Fruit fly (Drosophila melanogaster) whole organism, embryonic: Measurements from ENCODE around the gene Ada1-1.

Source experiments
- B-H1 ChIP-seq: fragments of 200-800 bp; sonication (Bioruptor generic); IDR thresholded peaks from 3 replicates; pipeline ENCODE4 v1.3.6; 2022; ENCODE audit warnings: missing biosample characterization, missing genetic modification characterization
- CG10321 ChIP-seq: fragments of 200-800 bp; sonication (Bioruptor generic); IDR thresholded peaks from 2 replicates; pipeline ENCODE4 v1.3.6; 2022; ENCODE audit warnings: missing biosample characterization, missing genetic modification characterization
- CG11398 ChIP-seq: fragments of 200-800 bp; sonication (Bioruptor generic); optimal IDR thresholded peaks from 2 replicates; lab custom pipeline; 2016; ENCODE audit warnings: missing biosample characterization, missing genetic modification characterization
- CG12155 ChIP-seq: fragments of 200-800 bp; sonication (Bioruptor generic); optimal IDR thresholded peaks from 3 replicates; lab custom pipeline; 2016; ENCODE audit warnings: missing biosample characterization, missing genetic modification characterization
- CG12769 ChIP-seq: fragments of 200-800 bp; sonication (Bioruptor generic); optimal IDR thresholded peaks from 2 replicates; lab custom pipeline; 2019; ENCODE audit warnings: missing biosample characterization, mild to moderate bottlenecking, missing genetic modification characterization, moderate library complexity
- CG15514 ChIP-seq: fragments of 200-800 bp; sonication (Bioruptor generic); optimal IDR thresholded peaks from 3 replicates; lab custom pipeline; 2017; ENCODE audit warnings: missing biosample characterization, missing genetic modification characterization, mild to moderate bottlenecking, moderate library complexity, missing genetic modification reagents
- CG18262 ChIP-seq: fragments of 200-800 bp; optimal IDR thresholded peaks from 3 replicates; lab custom pipeline; 2019; ENCODE audit warnings: missing biosample characterization, mild to moderate bottlenecking, missing genetic modification characterization, moderate library complexity
- CG2678 ChIP-seq: fragments of 200-800 bp; sonication (Bioruptor generic); optimal IDR thresholded peaks from 3 replicates; lab custom pipeline; 2019; ENCODE audit warnings: missing biosample characterization, mild to moderate bottlenecking, missing genetic modification characterization, moderate library complexity
- CG34376 ChIP-seq: fragments of 200-800 bp; sonication (Bioruptor generic); optimal IDR thresholded peaks from 2 replicates; lab custom pipeline; 2018; ENCODE audit warnings: missing biosample characterization, mild to moderate bottlenecking, missing genetic modification characterization
- CG42726 ChIP-seq: fragments of 200-800 bp; sonication (Bioruptor generic); IDR thresholded peaks from 2 replicates; pipeline ENCODE4 v1.3.6; 2022; ENCODE audit warnings: missing biosample characterization, missing genetic modification characterization; ENCODE audit not compliant: partially characterized antibody
- CG4424 ChIP-seq: fragments of 200-800 bp; sonication (Bioruptor generic); optimal IDR thresholded peaks from 3 replicates; lab custom pipeline; 2016; ENCODE audit warnings: missing biosample characterization, missing genetic modification characterization
- CG4854 ChIP-seq: fragments of 200-800 bp; sonication (Bioruptor generic); optimal IDR thresholded peaks from 2 replicates; lab custom pipeline; 2016; ENCODE audit warnings: missing biosample characterization, missing genetic modification characterization, inconsistent platforms
- CG6854 ChIP-seq: fragments of 200-800 bp; sonication (Bioruptor generic); optimal IDR thresholded peaks from 3 replicates; lab custom pipeline; 2017; ENCODE audit warnings: missing biosample characterization, mild to moderate bottlenecking, missing genetic modification characterization
- CG8290 ChIP-seq, 3 experiments: fragments of 200-800 bp; sonication (Bioruptor generic); optimal IDR thresholded peaks; 2 replicates each; lab custom pipeline; 2016 to 2019; ENCODE audit warnings: missing biosample characterization in 3 of 3, missing genetic modification characterization in 3 of 3, mild to moderate bottlenecking in 2 of 3, moderate library complexity in 1 of 3
- CG9727 ChIP-seq: fragments of 200-800 bp; sonication (Bioruptor generic); optimal IDR thresholded peaks from 3 replicates; lab custom pipeline; 2017; ENCODE audit warnings: missing biosample characterization, mild to moderate bottlenecking, missing genetic modification characterization
- CkIIα-i1 ChIP-seq: fragments of 200-800 bp; sonication (Bioruptor generic); IDR thresholded peaks from 2 replicates; pipeline ENCODE4 v1.3.6; 2022; ENCODE audit warnings: missing biosample characterization, missing genetic modification characterization
- Deaf1 ChIP-seq: fragments of 200-800 bp; optimal IDR thresholded peaks from 3 replicates; lab custom pipeline; 2019; ENCODE audit warnings: missing biosample characterization, mild to moderate bottlenecking, missing genetic modification characterization, moderate library complexity
- Dip2 ChIP-seq: fragments of 200-800 bp; sonication (Bioruptor generic); IDR thresholded peaks from 2 replicates; pipeline ENCODE4 v1.3.6; 2022; ENCODE audit warnings: missing biosample characterization, missing genetic modification characterization
- Eip74EF ChIP-seq, 2 experiments: fragments of 200-800 bp in 1 of 2; fragments of >200 bp in 1 of 2; sonication (Bioruptor generic) in 1 of 2; optimal IDR thresholded peaks; 2 replicates each; lab custom pipeline; 2017 to 2019; ENCODE audit warnings: missing biosample characterization in 2 of 2, missing genetic modification characterization in 2 of 2, mild to moderate bottlenecking in 1 of 2, moderate library complexity in 1 of 2
- H2.0 ChIP-seq: fragments of 200-800 bp; sonication (Bioruptor generic); IDR thresholded peaks from 2 replicates; pipeline ENCODE4 v1.3.6; 2022; ENCODE audit warnings: missing biosample characterization, missing genetic modification characterization
- Hey ChIP-seq: fragments of 200-800 bp; sonication (Bioruptor generic); optimal IDR thresholded peaks from 3 replicates; lab custom pipeline; 2018; ENCODE audit warnings: missing biosample characterization, mild to moderate bottlenecking, missing genetic modification characterization
- Med ChIP-seq: fragments of 200-800 bp; sonication (Bioruptor generic); peaks from one replicate; lab custom pipeline; 2016; ENCODE audit warnings: missing biosample characterization, missing genetic modification characterization, mild to moderate bottlenecking, inconsistent platforms, moderate library complexity
- Neu2 ChIP-seq: fragments of 200-800 bp; sonication (Bioruptor generic); optimal IDR thresholded peaks from 3 replicates; lab custom pipeline; 2016; ENCODE audit warnings: missing biosample characterization, missing genetic modification characterization, borderline replicate concordance
- Pdp1 ChIP-seq, 2 experiments: fragments of 200-800 bp; sonication (Bioruptor generic); optimal IDR thresholded peaks; 3 replicates each; lab custom pipeline; 2016; ENCODE audit warnings: missing biosample characterization in 2 of 2, missing genetic modification characterization in 2 of 2, mild to moderate bottlenecking in 1 of 2, moderate library complexity in 1 of 2
- Sry-δ ChIP-seq: fragments of 200-800 bp; sonication (Bioruptor generic); optimal IDR thresholded peaks from 2 replicates; lab custom pipeline; 2016; ENCODE audit warnings: missing biosample characterization, missing genetic modification characterization
- Vsx1 ChIP-seq: fragments of 200-800 bp; sonication (Bioruptor generic); optimal IDR thresholded peaks from 2 replicates; lab custom pipeline; 2017; ENCODE audit warnings: missing biosample characterization, mild to moderate bottlenecking, missing genetic modification characterization, missing genetic modification reagents
- ara ChIP-seq: fragments of 200-800 bp; sonication (Bioruptor generic); IDR thresholded peaks from 2 replicates; pipeline ENCODE4 v1.3.6; 2022; ENCODE audit warnings: missing biosample characterization, missing genetic modification characterization
- ato ChIP-seq: fragments of 200-800 bp; sonication (Bioruptor generic); IDR thresholded peaks from 2 replicates; pipeline ENCODE4 v1.3.6; 2022; ENCODE audit warnings: missing biosample characterization, missing genetic modification characterization; ENCODE audit not compliant: partially characterized antibody
- chinmo ChIP-seq: fragments of 200-800 bp; sonication (Bioruptor generic); IDR thresholded peaks from 4 replicates; pipeline ENCODE4 v1.3.6; 2022; ENCODE audit warnings: missing biosample characterization, missing genetic modification characterization; ENCODE audit not compliant: partially characterized antibody
- crol ChIP-seq: fragments of 200-800 bp; sonication (Bioruptor generic); IDR thresholded peaks from 2 replicates; pipeline ENCODE4 v1.3.6; 2022; ENCODE audit warnings: missing biosample characterization, missing genetic modification characterization
- exex ChIP-seq: fragments of 200-800 bp; sonication (Bioruptor generic); optimal IDR thresholded peaks from 4 replicates; lab custom pipeline; 2018; ENCODE audit warnings: missing biosample characterization, mild to moderate bottlenecking, missing genetic modification characterization, moderate library complexity
- eyg ChIP-seq: fragments of 200-800 bp; sonication (Bioruptor generic); optimal IDR thresholded peaks from 3 replicates; lab custom pipeline; 2016; ENCODE audit warnings: missing biosample characterization, missing genetic modification characterization
- grau ChIP-seq: fragments of 200-800 bp; optimal IDR thresholded peaks from 3 replicates; lab custom pipeline; 2019; ENCODE audit warnings: missing biosample characterization, mild to moderate bottlenecking, missing genetic modification characterization, moderate library complexity
- grn ChIP-seq: fragments of 200-800 bp; sonication (Bioruptor generic); optimal IDR thresholded peaks from 3 replicates; lab custom pipeline; 2017; ENCODE audit warnings: missing biosample characterization, missing genetic modification characterization
- kni ChIP-seq: fragments of 200-800 bp; sonication (Bioruptor generic); optimal IDR thresholded peaks from 3 replicates; lab custom pipeline; 2017; ENCODE audit warnings: mild to moderate bottlenecking, missing biosample characterization, missing genetic modification reagents, missing genetic modification characterization
- mirr ChIP-seq: fragments of 200-800 bp; sonication (Bioruptor generic); optimal IDR thresholded peaks from 3 replicates; lab custom pipeline; 2018; ENCODE audit warnings: missing biosample characterization, mild to moderate bottlenecking, missing genetic modification characterization
- sd ChIP-seq: fragments of 200-800 bp; sonication (Bioruptor generic); optimal IDR thresholded peaks from 3 replicates; lab custom pipeline; 2018; ENCODE audit warnings: missing biosample characterization, mild to moderate bottlenecking, missing genetic modification characterization, moderate library complexity
- sens ChIP-seq: fragments of 200-800 bp; sonication (Bioruptor generic); peaks from one replicate; lab custom pipeline; 2016; ENCODE audit warnings: missing biosample characterization, missing genetic modification characterization
- seq ChIP-seq: fragments of 200-800 bp; sonication (Bioruptor generic); IDR thresholded peaks from 2 replicates; pipeline ENCODE4 v1.3.6; 2022; ENCODE audit warnings: missing biosample characterization, missing genetic modification characterization
- sisA ChIP-seq: fragments of 200-800 bp; sonication (Bioruptor generic); IDR thresholded peaks from 2 replicates; pipeline ENCODE4 v1.3.6; 2022; ENCODE audit warnings: missing biosample characterization, missing genetic modification characterization
- sug ChIP-seq: fragments of 200-800 bp; optimal IDR thresholded peaks from 2 replicates; lab custom pipeline; 2019; ENCODE audit warnings: missing biosample characterization, mild to moderate bottlenecking, missing genetic modification characterization, moderate library complexity
- tna ChIP-seq: fragments of 200-800 bp; sonication (Bioruptor generic); IDR thresholded peaks from 2 replicates; pipeline ENCODE4 v1.3.6; 2022; ENCODE audit warnings: missing biosample characterization, missing genetic modification characterization; ENCODE audit not compliant: partially characterized antibody
- unpg ChIP-seq: fragments of 200-800 bp; sonication (Bioruptor generic); optimal IDR thresholded peaks from 3 replicates; lab custom pipeline; 2018; ENCODE audit warnings: missing biosample characterization, mild to moderate bottlenecking, missing genetic modification characterization, moderate library complexity

Ada1-1 gene

dm6 chr2L:12028808-12029207 is 32.2 kb downstream of the Ada1-1 start:
- no peak for TF ChIP-seq CG12155 (GFP tag; lab: Kevin White, UChicago)
- no peak for TF ChIP-seq B-H1 (GFP tag; lab: Robert Waterston, UW)
- TF ChIP-seq Neu2 = peak; percentile 30
- no peak for TF ChIP-seq eyg (GFP tag; lab: Kevin White, UChicago)
- TF ChIP-seq mirr (GFP tag; lab: Kevin White, UChicago) = no peak
- TF ChIP-seq Dip2 = no peak
- no peak for TF ChIP-seq CG11398
- TF ChIP-seq exex (tag; lab: Kevin White, UChicago) = peak; percentile 69
- no peak for TF ChIP-seq CkIIα-i1 (GFP tag; lab: Robert Waterston, UW)
- TF ChIP-seq seq (GFP tag; lab: Robert Waterston, UW) = no peak
- no peak for TF ChIP-seq CG42726 (GFP tag; lab: Robert Waterston, UW)
- peak in 1 of 2 experiments; percentile 69 for TF ChIP-seq Eip74EF (GFP tag; optimal IDR thresholded peaks at IDR 0.05; lab: Kevin White, UChicago)
- 0 out of 2 replicates have a peak, but pooled peaks have one; percentile 22 for TF ChIP-seq crol
- no peak for TF ChIP-seq CG9727 (GFP tag; lab: Kevin White, UChicago)
- no peak for TF ChIP-seq unpg (GFP tag; lab: Kevin White, UChicago)
- no peak for TF ChIP-seq CG4424 (GFP tag; lab: Kevin White, UChicago)
- TF ChIP-seq sisA = no peak
- TF ChIP-seq CG2678 (tag; lab: Kevin White, UChicago) = no peak
- TF ChIP-seq H2.0 = no peak
- TF ChIP-seq CG8290 (GFP tag; optimal IDR thresholded peaks at IDR 0.05; lab: Kevin White, UChicago) = no peak
- peak in 1 of 2 experiments; percentile 14 for TF ChIP-seq CG8290 (tag; optimal IDR thresholded peaks at IDR 0.05; lab: Kevin White, UChicago)
- TF ChIP-seq Pdp1 (GFP tag; optimal IDR thresholded peaks at IDR 0.05; lab: Kevin White, UChicago) = peak in 1 of 2 experiments; percentile 43
- TF ChIP-seq kni = no peak
- TF ChIP-seq CG4854 (GFP tag; lab: Kevin White, UChicago) = no peak
- TF ChIP-seq Deaf1 (tag; lab: Kevin White, UChicago) = no peak
- TF ChIP-seq CG10321 (GFP tag; lab: Robert Waterston, UW) = no peak
- no peak for TF ChIP-seq CG15514
- TF ChIP-seq sug (tag; lab: Kevin White, UChicago) = peak; percentile 43
- TF ChIP-seq Med (GFP tag; lab: Kevin White, UChicago) = no peak
- no peak for TF ChIP-seq CG18262 (tag; lab: Kevin White, UChicago)
- no peak for TF ChIP-seq CG12769 (tag; lab: Kevin White, UChicago)

dm6 chr2L:12029594-12030197 is 33.1 kb downstream of the Ada1-1 start:
- TF ChIP-seq tna (GFP tag; lab: Robert Waterston, UW) (no peak), B-H1 (GFP tag; lab: Robert Waterston, UW) (no peak), exex (tag; lab: Kevin White, UChicago) (peak; percentile 93), CG6854 (GFP tag; lab: Kevin White, UChicago) (no peak), Vsx1 (GFP tag; lab: Kevin White, UChicago) (peak; percentile 25), sug (tag; lab: Kevin White, UChicago) (peak; percentile 82), Med (GFP tag; lab: Kevin White, UChicago) (peak; percentile 45), sd (tag; lab: Kevin White, UChicago) (peak; percentile 88), grn (GFP tag; lab: Kevin White, UChicago) (peak; percentile 69), Sry-δ (GFP tag; lab: Kevin White, UChicago) (no peak), ara (no peak), grau (tag; lab: Kevin White, UChicago) (peak; percentile 2), CG34376 (GFP tag; lab: Kevin White, UChicago) (peak; percentile 69), ato (no peak), Hey (tag; lab: Kevin White, UChicago) (peak; percentile 7), sens (GFP tag; lab: Kevin White, UChicago) (peak; percentile 33), chinmo (0 out of 4 replicates have a peak, but pooled peaks have one; percentile 55)
